Fruit fly (Drosophila melanogaster) whole organism, prepupa: Measurements from ENCODE around the gene CG5245.

Source experiments
- CG6854 ChIP-seq: fragments of 200-800 bp; sonication (Bioruptor generic); optimal IDR thresholded peaks from 2 replicates; lab custom pipeline; 2017; ENCODE audit warnings: missing biosample characterization, mild to moderate bottlenecking, missing genetic modification characterization
- CG8632 ChIP-seq: fragments of 200-800 bp; sonication (Bioruptor generic); optimal IDR thresholded peaks from 3 replicates; lab custom pipeline; 2016; ENCODE audit warnings: missing biosample characterization, missing genetic modification characterization
- Ets21C ChIP-seq: fragments of 200-800 bp; sonication (Bioruptor generic); optimal IDR thresholded peaks from 3 replicates; lab custom pipeline; 2016; ENCODE audit warnings: missing biosample characterization, missing genetic modification characterization
- Ets96B ChIP-seq: fragments of 200-800 bp; optimal IDR thresholded peaks from 2 replicates; lab custom pipeline; 2019; ENCODE audit warnings: missing biosample characterization, mild to moderate bottlenecking, missing genetic modification characterization, moderate library complexity
- acj6 ChIP-seq: fragments of 200-800 bp; sonication (Bioruptor generic); optimal IDR thresholded peaks from 3 replicates; lab custom pipeline; 2016; ENCODE audit warnings: missing biosample characterization, missing genetic modification characterization

DNA sequence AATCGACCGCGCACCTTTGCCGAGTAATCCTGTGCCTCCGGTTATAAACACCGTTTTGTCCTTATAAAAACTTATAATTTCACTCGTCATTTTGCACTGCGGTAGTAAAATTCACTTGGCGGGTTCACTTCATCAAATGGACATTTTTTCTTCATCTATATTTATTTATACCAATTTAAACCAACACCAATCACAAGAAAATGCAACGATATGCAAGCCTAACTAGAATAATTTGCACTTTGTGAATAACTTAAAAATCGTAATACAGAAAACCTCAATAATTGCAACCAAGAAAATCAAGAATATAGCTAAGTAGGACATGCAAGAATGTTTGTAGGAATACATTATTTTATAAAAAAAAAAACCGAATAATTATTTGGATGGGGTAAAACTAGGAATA is 33.5 kb upstream of the CG5245 start, which contains the start of the genes CG10096 and CG10097:
- TF ChIP-seq Ets96B (tag; lab: Kevin White, UChicago) (no peak), CG6854 (GFP tag; lab: Kevin White, UChicago) (no peak), acj6 (GFP tag; lab: Kevin White, UChicago) (no peak), CG8632 (GFP tag; lab: Kevin White, UChicago) (no peak), Ets21C (no peak)
